Fruit fly (Drosophila melanogaster) whole organism, embryonic: ENCODE measurements around the gene scyl.

Experiments used
- Bdp1 ChIP-seq: fragments of 200-800 bp; sonication (Bioruptor generic); optimal IDR thresholded peaks from 3 replicates; lab custom pipeline; 2016; ENCODE audit warnings: missing biosample characterization, missing genetic modification characterization
- CG10654 ChIP-seq: fragments of 200-800 bp; sonication (Bioruptor generic); optimal IDR thresholded peaks from 2 replicates; lab custom pipeline; 2016; ENCODE audit warnings: missing biosample characterization, missing genetic modification characterization
- CG11504 ChIP-seq: fragments of 200-800 bp; sonication (Bioruptor generic); optimal IDR thresholded peaks from 3 replicates; lab custom pipeline; 2019; ENCODE audit warnings: missing biosample characterization, mild to moderate bottlenecking, missing genetic modification characterization, moderate library complexity
- CG14050 ChIP-seq: fragments of 200-800 bp; sonication (Bioruptor generic); IDR thresholded peaks from 3 replicates; pipeline ENCODE4 v1.3.6; 2022; ENCODE audit warnings: missing biosample characterization, missing genetic modification characterization
- CG1647 ChIP-seq: fragments of 200-800 bp; sonication (Bioruptor generic); optimal IDR thresholded peaks from 3 replicates; lab custom pipeline; 2016; ENCODE audit warnings: missing biosample characterization, missing genetic modification characterization
- CG17612 ChIP-seq: fragments of 200-800 bp; sonication (Bioruptor generic); IDR thresholded peaks from 2 replicates; pipeline ENCODE4 v1.3.6; 2022; ENCODE audit warnings: missing biosample characterization, missing genetic modification characterization
- CG18011 ChIP-seq: fragments of 200-800 bp; sonication (Bioruptor generic); optimal IDR thresholded peaks from 2 replicates; lab custom pipeline; 2017; ENCODE audit warnings: missing biosample characterization, missing genetic modification characterization, mild to moderate bottlenecking, moderate library complexity, missing genotype
- CG2712 ChIP-seq: fragments of 200-800 bp; optimal IDR thresholded peaks from 3 replicates; lab custom pipeline; 2019; ENCODE audit warnings: missing biosample characterization, mild to moderate bottlenecking, missing genetic modification characterization, moderate library complexity
- CG30403 ChIP-seq: fragments of 200-800 bp; sonication (Bioruptor generic); optimal IDR thresholded peaks from 3 replicates; lab custom pipeline; 2016; ENCODE audit warnings: missing biosample characterization, missing genetic modification characterization
- CG31365 ChIP-seq: fragments of 200-800 bp; sonication (Bioruptor generic); optimal IDR thresholded peaks from 2 replicates; lab custom pipeline; 2018; ENCODE audit warnings: missing biosample characterization, mild to moderate bottlenecking, missing genetic modification characterization
- CG42726 ChIP-seq: fragments of 200-800 bp; sonication (Bioruptor generic); IDR thresholded peaks from 2 replicates; pipeline ENCODE4 v1.3.6; 2022; ENCODE audit warnings: missing biosample characterization, missing genetic modification characterization; ENCODE audit not compliant: partially characterized antibody
- CG4282 ChIP-seq: fragments of 200-800 bp; sonication (Bioruptor generic); optimal IDR thresholded peaks from 2 replicates; lab custom pipeline; 2016; ENCODE audit warnings: missing biosample characterization, missing genetic modification characterization
- CG4328 ChIP-seq: fragments of 200-800 bp; sonication (Bioruptor generic); optimal IDR thresholded peaks from 3 replicates; lab custom pipeline; 2017; ENCODE audit warnings: missing biosample characterization, missing genetic modification reagents, missing genetic modification characterization
- CG6272 ChIP-seq: fragments of 200-800 bp; sonication (Bioruptor generic); IDR thresholded peaks from 2 replicates; pipeline ENCODE4 v1.3.6; 2022; ENCODE audit warnings: missing biosample characterization, missing genetic modification characterization
- CG6689 ChIP-seq: fragments of 200-800 bp; sonication (Bioruptor generic); IDR thresholded peaks from 2 replicates; pipeline ENCODE4 v1.3.6; 2022; ENCODE audit warnings: missing biosample characterization, missing genetic modification characterization
- CG6765 ChIP-seq: fragments of 200-800 bp; sonication (Bioruptor generic); optimal IDR thresholded peaks from 3 replicates; lab custom pipeline; 2017; ENCODE audit warnings: missing biosample characterization, mild to moderate bottlenecking, missing genetic modification characterization
- CG9437 ChIP-seq: fragments of 200-800 bp; sonication (Bioruptor generic); optimal IDR thresholded peaks from 2 replicates; lab custom pipeline; 2018; ENCODE audit warnings: missing biosample characterization, mild to moderate bottlenecking, missing genetic modification characterization
- CG9817 ChIP-seq: fragments of 200-800 bp; sonication (Bioruptor generic); optimal IDR thresholded peaks from 2 replicates; lab custom pipeline; 2018; ENCODE audit warnings: missing biosample characterization, mild to moderate bottlenecking, missing genetic modification characterization, moderate library complexity
- CTCF ChIP-seq: fragments of 200-800 bp; sonication (Bioruptor generic); optimal IDR thresholded peaks from 2 replicates; lab custom pipeline; 2017; ENCODE audit warnings: missing biosample characterization, mild to moderate bottlenecking, missing genetic modification characterization, moderate library complexity
- D ChIP-seq, 2 experiments: fragments of 200-800 bp in 1 of 2; fragments of >200 bp in 1 of 2; sonication (Bioruptor generic) in 1 of 2; optimal IDR thresholded peaks; 2 replicates in 1 of 2; 3 replicates in 1 of 2; lab custom pipeline; 2017; ENCODE audit warnings: mild to moderate bottlenecking in 1 of 2, missing biosample characterization in 1 of 2, missing genetic modification characterization in 1 of 2, missing genetic modification reagents in 1 of 2
- Dad ChIP-seq: fragments of 200-800 bp; sonication (Bioruptor generic); optimal IDR thresholded peaks from 3 replicates; lab custom pipeline; 2016; ENCODE audit warnings: missing biosample characterization, missing genetic modification characterization
- Dll ChIP-seq: fragments of 200-800 bp; sonication (Bioruptor generic); IDR thresholded peaks from 4 replicates; pipeline ENCODE4 v1.3.6; 2022; ENCODE audit warnings: missing biosample characterization, missing genetic modification characterization; ENCODE audit not compliant: partially characterized antibody
- Elba2 ChIP-seq: fragments of 200-800 bp; sonication (Bioruptor generic); optimal IDR thresholded peaks from 3 replicates; lab custom pipeline; 2016; ENCODE audit warnings: missing biosample characterization, missing genetic modification characterization
- HLH54F ChIP-seq: fragments of 200-800 bp; sonication (Bioruptor generic); optimal IDR thresholded peaks from 3 replicates; lab custom pipeline; 2016; ENCODE audit warnings: missing biosample characterization, missing genetic modification characterization
- HmgZ ChIP-seq: fragments of 200-800 bp; sonication (Bioruptor generic); optimal IDR thresholded peaks from 2 replicates; lab custom pipeline; 2018; ENCODE audit warnings: missing biosample characterization, mild to moderate bottlenecking, missing genetic modification characterization
- Hmr ChIP-seq: fragments of 200-800 bp; sonication (Bioruptor generic); optimal IDR thresholded peaks from 3 replicates; lab custom pipeline; 2017; ENCODE audit warnings: mild to moderate bottlenecking, missing biosample characterization, missing genetic modification reagents, missing genetic modification characterization
- Hr78 ChIP-seq, 2 experiments: fragments of 200-800 bp in 1 of 2; fragments of >200 bp in 1 of 2; sonication (Bioruptor generic) in 1 of 2; optimal IDR thresholded peaks; 2 replicates each; lab custom pipeline; 2017 to 2019; ENCODE audit warnings: missing biosample characterization in 2 of 2, missing genetic modification characterization in 2 of 2, mild to moderate bottlenecking in 1 of 2, moderate library complexity in 1 of 2
- Mrtf ChIP-seq: fragments of 200-800 bp; sonication (Bioruptor generic); IDR thresholded peaks from 3 replicates; pipeline ENCODE4 v1.3.6; 2022; ENCODE audit warnings: missing biosample characterization, missing genetic modification characterization
- Nf-YA ChIP-seq: fragments of 200-800 bp; sonication (Bioruptor generic); IDR thresholded peaks from 2 replicates; pipeline ENCODE4 v1.3.6; 2022; ENCODE audit warnings: missing biosample characterization, missing genetic modification characterization
- Rx ChIP-seq: fragments of 200-800 bp; sonication (Bioruptor generic); IDR thresholded peaks from 2 replicates; pipeline ENCODE4 v1.3.6; 2022; ENCODE audit warnings: missing biosample characterization, missing genetic modification characterization
- Scr ChIP-seq: fragments of 200-800 bp; sonication (Bioruptor generic); IDR thresholded peaks from 2 replicates; pipeline ENCODE4 v1.3.6; 2022; ENCODE audit warnings: missing biosample characterization, missing genetic modification characterization; ENCODE audit not compliant: partially characterized antibody
- Six4 ChIP-seq: fragments of 200-800 bp; sonication (Bioruptor generic); optimal IDR thresholded peaks from 2 replicates; lab custom pipeline; 2016; ENCODE audit warnings: missing biosample characterization, missing genetic modification characterization
- Sox100B ChIP-seq: fragments of 200-800 bp; sonication (Bioruptor generic); optimal IDR thresholded peaks from 3 replicates; lab custom pipeline; 2018; ENCODE audit warnings: missing biosample characterization, mild to moderate bottlenecking, missing genetic modification characterization
- Sox102F ChIP-seq: fragments of 200-800 bp; sonication (Bioruptor generic); optimal IDR thresholded peaks from 2 replicates; lab custom pipeline; 2018; ENCODE audit warnings: missing biosample characterization, mild to moderate bottlenecking, missing genetic modification characterization, moderate library complexity
- TFAM ChIP-seq: fragments of 200-800 bp; sonication (Bioruptor generic); optimal IDR thresholded peaks from 2 replicates; lab custom pipeline; 2017; ENCODE audit warnings: missing biosample characterization, missing genetic modification characterization, inconsistent platforms
- ap ChIP-seq: fragments of 200-800 bp; sonication (Bioruptor generic); IDR thresholded peaks from 2 replicates; pipeline ENCODE4 v1.3.6; 2022; ENCODE audit warnings: missing biosample characterization, missing genetic modification characterization
- ara ChIP-seq: fragments of 200-800 bp; sonication (Bioruptor generic); IDR thresholded peaks from 2 replicates; pipeline ENCODE4 v1.3.6; 2022; ENCODE audit warnings: missing biosample characterization, missing genetic modification characterization
- bbx ChIP-seq: fragments of 200-800 bp; sonication (Bioruptor generic); IDR thresholded peaks from 2 replicates; pipeline ENCODE4 v1.3.6; 2022; ENCODE audit warnings: missing biosample characterization, missing genetic modification characterization; ENCODE audit not compliant: partially characterized antibody
- chm ChIP-seq: fragments of 200-800 bp; sonication (Bioruptor generic); IDR thresholded peaks from 2 replicates; pipeline ENCODE4 v1.3.6; 2022; ENCODE audit warnings: missing biosample characterization, missing genetic modification characterization
- ftz-f1 ChIP-seq: fragments of 200-800 bp; sonication (Bioruptor generic); optimal IDR thresholded peaks from 2 replicates; lab custom pipeline; 2016; ENCODE audit warnings: missing biosample characterization, missing genetic modification characterization
- gsb ChIP-seq: fragments of 200-800 bp; sonication (Bioruptor generic); IDR thresholded peaks from 2 replicates; pipeline ENCODE4 v1.3.6; 2022; ENCODE audit warnings: missing biosample characterization, missing genetic modification characterization
- klu ChIP-seq: fragments of 200-800 bp; sonication (Bioruptor generic); IDR thresholded peaks from 2 replicates; pipeline ENCODE4 v1.3.6; 2022; ENCODE audit warnings: missing biosample characterization, missing genetic modification characterization
- lilli ChIP-seq: fragments of 200-800 bp; sonication (Bioruptor generic); optimal IDR thresholded peaks from 3 replicates; lab custom pipeline; 2016; ENCODE audit warnings: missing biosample characterization, missing genetic modification characterization
- mirr ChIP-seq: fragments of 200-800 bp; sonication (Bioruptor generic); optimal IDR thresholded peaks from 3 replicates; lab custom pipeline; 2018; ENCODE audit warnings: missing biosample characterization, mild to moderate bottlenecking, missing genetic modification characterization
- oc ChIP-seq: fragments of 200-800 bp; sonication (Bioruptor generic); optimal IDR thresholded peaks from 2 replicates; lab custom pipeline; 2018; ENCODE audit warnings: missing biosample characterization, mild to moderate bottlenecking, missing genetic modification characterization, moderate library complexity
- ro ChIP-seq: fragments of 200-800 bp; sonication (Bioruptor generic); IDR thresholded peaks from 2 replicates; pipeline ENCODE4 v1.3.6; 2022; ENCODE audit warnings: missing biosample characterization, missing genetic modification characterization
- sob ChIP-seq: fragments of 200-800 bp; sonication (Bioruptor generic); IDR thresholded peaks from 2 replicates; pipeline ENCODE4 v1.3.6; 2022; ENCODE audit warnings: missing biosample characterization, missing genetic modification characterization
- twi ChIP-seq: fragments of 200-800 bp; optimal IDR thresholded peaks from 2 replicates; lab custom pipeline; 2019; ENCODE audit warnings: missing biosample characterization, mild to moderate bottlenecking, missing genetic modification characterization, moderate library complexity

Gene scyl

DNA sequence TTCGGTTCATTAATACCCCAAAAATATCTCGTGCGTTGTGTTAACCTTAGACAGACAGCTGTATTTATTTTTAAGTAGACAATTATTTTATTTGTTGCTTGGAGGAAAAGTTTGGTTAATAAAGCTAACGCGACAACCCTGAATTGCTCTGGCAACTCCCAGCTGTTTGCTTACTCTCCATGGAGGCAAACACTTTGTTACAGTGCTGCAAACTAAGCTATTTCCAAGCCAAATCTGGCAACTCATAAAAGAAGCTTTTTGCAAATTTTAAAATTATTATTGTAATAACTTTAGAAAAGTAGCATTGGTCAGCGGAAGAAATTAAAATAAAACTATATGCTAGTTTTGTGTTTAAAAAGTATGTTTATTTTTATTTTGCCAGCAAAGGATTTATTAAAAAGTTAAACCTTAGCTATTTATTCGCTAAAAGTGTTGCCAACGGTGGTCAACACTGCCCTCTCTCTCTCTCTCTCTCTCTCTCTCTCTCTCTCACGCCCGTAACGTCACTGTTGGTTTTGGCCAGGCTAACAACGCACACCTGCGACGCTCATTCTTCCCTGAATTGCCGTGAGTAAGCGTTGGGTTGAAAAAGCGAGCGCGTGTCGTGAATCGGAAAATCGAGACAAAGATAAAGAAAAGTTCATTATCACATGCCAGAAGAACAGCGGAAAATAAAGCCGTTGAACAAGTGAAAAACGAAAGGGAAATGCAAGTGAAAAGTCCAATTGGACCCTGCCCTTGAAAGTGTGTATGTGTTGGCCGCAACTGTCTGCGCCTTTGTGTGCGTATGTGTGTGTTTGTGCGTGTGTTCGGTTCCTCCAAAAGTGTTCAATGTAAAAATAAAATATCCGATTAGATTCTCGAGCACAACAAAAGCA is 36.6 kb upstream of the scyl start (continued):
- TF ChIP-seq mirr (peak; percentile 64), sob (peak; percentile 94), TFAM (peak; percentile 52), CG31365 (peak; percentile 67), Bdp1 (GFP tag; lab: Kevin White, UChicago) (peak; percentile 69), klu (GFP tag; lab: Robert Waterston, UW) (peak; percentile 83), CG18011 (GFP tag; lab: Kevin White, UChicago) (peak; percentile 82), CG6272 (GFP tag; lab: Robert Waterston, UW) (peak; percentile 83), CG6765 (peak; percentile 89), CG6689 (peak; percentile 94), CG14050 (GFP tag; lab: Robert Waterston, UW) (peak; percentile 83), Elba2 (GFP tag; lab: Kevin White, UChicago) (peak; percentile 84), Mrtf (GFP tag; lab: Robert Waterston, UW) (peak; percentile 95), CG4328 (GFP tag; lab: Kevin White, UChicago) (peak; percentile 42), Six4 (GFP tag; lab: Kevin White, UChicago) (peak; percentile 72), HmgZ (tag; lab: Kevin White, UChicago) (peak; percentile 89), oc (tag; lab: Kevin White, UChicago) (peak; percentile 53), twi (tag; lab: Kevin White, UChicago) (peak; percentile 23), gsb (peak; percentile 87), Sox102F (peak; percentile 88), chm (GFP tag; lab: Robert Waterston, UW) (peak; percentile 96), Dad (GFP tag; lab: Kevin White, UChicago) (peak; percentile 70), ro (GFP tag; lab: Robert Waterston, UW) (peak; percentile 82), CG30403 (GFP tag; lab: Kevin White, UChicago) (peak; percentile 91), D (optimal IDR thresholded peaks at IDR 0.05; lab: Kevin White, UChicago) (peak; percentile 84), D (GFP tag; optimal IDR thresholded peaks at IDR 0.05; lab: Kevin White, UChicago) (peak; percentile 65), CG2712 (tag; lab: Kevin White, UChicago) (peak; percentile 89), HLH54F (GFP tag; lab: Kevin White, UChicago) (peak; percentile 89), CG9817 (tag; lab: Kevin White, UChicago) (peak; percentile 83), CG17612 (GFP tag; lab: Robert Waterston, UW) (peak; percentile 86), CG9437 (peak; percentile 71), ftz-f1 (GFP tag; lab: Kevin White, UChicago) (peak; percentile 59), CG11504 (tag; lab: Kevin White, UChicago) (peak; percentile 86), CG10654 (GFP tag; lab: Kevin White, UChicago) (peak; percentile 84), CG42726 (GFP tag; lab: Robert Waterston, UW) (0 out of 2 replicates have a peak, but pooled peaks have one; percentile 4), Rx (GFP tag; lab: Robert Waterston, UW) (peak; percentile 90), Scr (GFP tag; lab: Robert Waterston, UW) (peak; percentile 12; the same call in 1 of the 2 replicates), Hmr (GFP tag; lab: Kevin White, UChicago) (peak; percentile 95), Nf-YA (GFP tag; lab: Robert Waterston, UW) (peak; percentile 86), Sox100B (GFP tag; lab: Kevin White, UChicago) (peak; percentile 63), Hr78 (GFP tag; optimal IDR thresholded peaks at IDR 0.05; lab: Kevin White, UChicago) (no peak), bbx (GFP tag; lab: Robert Waterston, UW) (no peak), CTCF (GFP tag; lab: Kevin White, UChicago) (peak; percentile 39), CG1647 (GFP tag; lab: Kevin White, UChicago) (peak; percentile 90), ara (GFP tag; lab: Robert Waterston, UW) (peak; percentile 94), Dll (GFP tag; lab: Robert Waterston, UW) (peak; percentile 52; the same call in 3 of the 4 replicates), CG4282 (GFP tag; lab: Kevin White, UChicago) (peak; percentile 30), lilli (GFP tag; lab: Kevin White, UChicago) (peak; percentile 96), ap (GFP tag; lab: Robert Waterston, UW) (peak; percentile 76)
